Fruit fly (Drosophila melanogaster) whole organism, embryonic: ENCODE data around the gene SppL.
A peak's percentile ranks its signal among the peaks of the same experiment; 100 is the strongest.

ENCODE experiments used
- Ada2b ChIP-seq: fragments of 200-800 bp; sonication (Bioruptor generic); IDR thresholded peaks from 2 replicates; pipeline ENCODE4 v1.3.6; 2022; ENCODE audit warnings: missing biosample characterization, missing genetic modification characterization
- B-H2 ChIP-seq: fragments of 200-800 bp; sonication (Bioruptor generic); optimal IDR thresholded peaks from 2 replicates; lab custom pipeline; 2018; ENCODE audit warnings: missing biosample characterization, mild to moderate bottlenecking, missing genetic modification characterization
- Bgb ChIP-seq: fragments of 200-800 bp; sonication (Bioruptor generic); IDR thresholded peaks from 2 replicates; pipeline ENCODE4 v1.3.6; 2022; ENCODE audit warnings: missing biosample characterization, missing genetic modification characterization; ENCODE audit not compliant: partially characterized antibody
- CG10274 ChIP-seq: fragments of 200-800 bp; sonication (Bioruptor generic); optimal IDR thresholded peaks from 3 replicates; lab custom pipeline; 2017; ENCODE audit warnings: missing biosample characterization, mild to moderate bottlenecking, missing genetic modification characterization
- CG11504 ChIP-seq: fragments of 200-800 bp; sonication (Bioruptor generic); optimal IDR thresholded peaks from 3 replicates; lab custom pipeline; 2019; ENCODE audit warnings: missing biosample characterization, mild to moderate bottlenecking, missing genetic modification characterization, moderate library complexity
- CG13424 ChIP-seq: fragments of 200-800 bp; sonication (Bioruptor generic); optimal IDR thresholded peaks from 2 replicates; lab custom pipeline; 2019; ENCODE audit warnings: missing biosample characterization, mild to moderate bottlenecking, missing genetic modification characterization, moderate library complexity
- CG13775 ChIP-seq: fragments of 200-800 bp; sonication (Bioruptor generic); optimal IDR thresholded peaks from 3 replicates; lab custom pipeline; 2017; ENCODE audit warnings: missing biosample characterization, mild to moderate bottlenecking, missing genetic modification characterization
- CG15269 ChIP-seq: fragments of 200-800 bp; sonication (Bioruptor generic); optimal IDR thresholded peaks from 2 replicates; lab custom pipeline; 2018; ENCODE audit warnings: missing biosample characterization, mild to moderate bottlenecking, missing genetic modification characterization, moderate library complexity
- CG15514 ChIP-seq: fragments of 200-800 bp; sonication (Bioruptor generic); optimal IDR thresholded peaks from 3 replicates; lab custom pipeline; 2017; ENCODE audit warnings: missing biosample characterization, missing genetic modification characterization, mild to moderate bottlenecking, moderate library complexity, missing genetic modification reagents
- CG1602 ChIP-seq: fragments of 200-800 bp; sonication (Bioruptor generic); optimal IDR thresholded peaks from 3 replicates; lab custom pipeline; 2016; ENCODE audit warnings: missing biosample characterization, missing genetic modification characterization
- CG17829 ChIP-seq: fragments of 200-800 bp; optimal IDR thresholded peaks from 2 replicates; lab custom pipeline; 2019; ENCODE audit warnings: missing biosample characterization, mild to moderate bottlenecking, missing genetic modification characterization, moderate library complexity
- CG2199 ChIP-seq: fragments of 200-800 bp; sonication (Bioruptor generic); IDR thresholded peaks from 3 replicates; pipeline ENCODE4 v1.3.6; 2022; ENCODE audit warnings: missing biosample characterization, missing genetic modification characterization
- CG4424 ChIP-seq: fragments of 200-800 bp; sonication (Bioruptor generic); optimal IDR thresholded peaks from 3 replicates; lab custom pipeline; 2016; ENCODE audit warnings: missing biosample characterization, missing genetic modification characterization
- CG7786 ChIP-seq: fragments of 200-800 bp; sonication (Bioruptor generic); optimal IDR thresholded peaks from 2 replicates; lab custom pipeline; 2016; ENCODE audit warnings: missing biosample characterization, missing genetic modification characterization
- CG8089 ChIP-seq: fragments of 200-800 bp; sonication (Bioruptor generic); optimal IDR thresholded peaks from 3 replicates; lab custom pipeline; 2016; ENCODE audit warnings: missing biosample characterization, missing genetic modification characterization
- CG8944 ChIP-seq: fragments of 200-800 bp; sonication (Bioruptor generic); optimal IDR thresholded peaks from 3 replicates; lab custom pipeline; 2016; ENCODE audit warnings: missing biosample characterization, missing genetic modification characterization
- CG9932 ChIP-seq: fragments of 200-800 bp; sonication (Bioruptor generic); IDR thresholded peaks from 2 replicates; pipeline ENCODE4 v1.3.6; 2022; ENCODE audit warnings: missing biosample characterization, missing genetic modification characterization
- Fer2 ChIP-seq: fragments of 200-800 bp; sonication (Bioruptor generic); optimal IDR thresholded peaks from 2 replicates; lab custom pipeline; 2018; ENCODE audit warnings: missing biosample characterization, mild to moderate bottlenecking, missing genetic modification characterization, moderate library complexity
- Fer3 ChIP-seq: fragments of 200-800 bp; sonication (Bioruptor generic); optimal IDR thresholded peaks from 2 replicates; lab custom pipeline; 2018; ENCODE audit warnings: missing biosample characterization, mild to moderate bottlenecking, missing genetic modification characterization, moderate library complexity
- Lpt ChIP-seq: fragments of >200 bp; optimal IDR thresholded peaks from 2 replicates; lab custom pipeline; 2018; ENCODE audit warnings: missing biosample characterization, missing genetic modification characterization
- Meics ChIP-seq: fragments of 200-800 bp; sonication (Bioruptor generic); optimal IDR thresholded peaks from 2 replicates; lab custom pipeline; 2017; ENCODE audit warnings: missing biosample characterization, mild to moderate bottlenecking, missing genetic modification characterization
- Mrtf ChIP-seq: fragments of 200-800 bp; sonication (Bioruptor generic); IDR thresholded peaks from 3 replicates; pipeline ENCODE4 v1.3.6; 2022; ENCODE audit warnings: missing biosample characterization, missing genetic modification characterization
- Ptx1 ChIP-seq: fragments of 200-800 bp; sonication (Bioruptor generic); IDR thresholded peaks from 2 replicates; pipeline ENCODE4 v1.3.6; 2022; ENCODE audit warnings: missing biosample characterization, missing genetic modification characterization
- Rfx ChIP-seq: fragments of 200-800 bp; sonication (Bioruptor generic); IDR thresholded peaks from 2 replicates; pipeline ENCODE4 v1.3.6; 2022; ENCODE audit warnings: missing biosample characterization, missing genetic modification characterization
- Six4 ChIP-seq: fragments of 200-800 bp; sonication (Bioruptor generic); optimal IDR thresholded peaks from 2 replicates; lab custom pipeline; 2016; ENCODE audit warnings: missing biosample characterization, missing genetic modification characterization
- Vsx1 ChIP-seq: fragments of 200-800 bp; sonication (Bioruptor generic); optimal IDR thresholded peaks from 2 replicates; lab custom pipeline; 2017; ENCODE audit warnings: missing biosample characterization, mild to moderate bottlenecking, missing genetic modification characterization, missing genetic modification reagents
- abd-A ChIP-seq: fragments of 200-800 bp; sonication (Bioruptor generic); optimal IDR thresholded peaks from 3 replicates; lab custom pipeline; 2019; ENCODE audit warnings: missing biosample characterization, mild to moderate bottlenecking, missing genetic modification characterization, moderate library complexity
- ap ChIP-seq: fragments of 200-800 bp; sonication (Bioruptor generic); IDR thresholded peaks from 2 replicates; pipeline ENCODE4 v1.3.6; 2022; ENCODE audit warnings: missing biosample characterization, missing genetic modification characterization
- az2 ChIP-seq: fragments of 200-800 bp; sonication (Bioruptor generic); optimal IDR thresholded peaks from 3 replicates; lab custom pipeline; 2016; ENCODE audit warnings: missing biosample characterization, missing genetic modification characterization
- bbx ChIP-seq: fragments of 200-800 bp; sonication (Bioruptor generic); IDR thresholded peaks from 2 replicates; pipeline ENCODE4 v1.3.6; 2022; ENCODE audit warnings: missing biosample characterization, missing genetic modification characterization; ENCODE audit not compliant: partially characterized antibody
- dm ChIP-seq: fragments of 200-800 bp; sonication (Bioruptor generic); optimal IDR thresholded peaks from 3 replicates; lab custom pipeline; 2016; ENCODE audit warnings: missing biosample characterization, missing genetic modification characterization
- gem ChIP-seq: fragments of 200-800 bp; sonication (Bioruptor generic); optimal IDR thresholded peaks from 2 replicates; lab custom pipeline; 2019; ENCODE audit warnings: missing biosample characterization, mild to moderate bottlenecking, missing genetic modification characterization, moderate library complexity
- her ChIP-seq: fragments of 200-800 bp; sonication (Bioruptor generic); optimal IDR thresholded peaks from 2 replicates; lab custom pipeline; 2016; ENCODE audit warnings: missing biosample characterization, missing genetic modification characterization
- hth ChIP-seq: fragments of >200 bp; optimal IDR thresholded peaks from 2 replicates; lab custom pipeline; 2017; ENCODE audit warnings: inconsistent platforms
- ind ChIP-seq: fragments of 200-800 bp; sonication (Bioruptor generic); optimal IDR thresholded peaks from 3 replicates; lab custom pipeline; 2016; ENCODE audit warnings: missing biosample characterization, missing genetic modification characterization
- kah ChIP-seq: fragments of 200-800 bp; sonication (Bioruptor generic); optimal IDR thresholded peaks from 2 replicates; lab custom pipeline; 2018; ENCODE audit warnings: missing biosample characterization, mild to moderate bottlenecking, missing genetic modification characterization
- nmo ChIP-seq: fragments of 200-800 bp; sonication (Bioruptor generic); optimal IDR thresholded peaks from 2 replicates; lab custom pipeline; 2018; ENCODE audit warnings: missing biosample characterization, mild to moderate bottlenecking, missing genetic modification characterization, moderate library complexity
- odd ChIP-seq: fragments of 200-800 bp; sonication (Bioruptor generic); optimal IDR thresholded peaks from 2 replicates; lab custom pipeline; 2017; ENCODE audit warnings: missing biosample characterization, mild to moderate bottlenecking, missing genetic modification characterization
- pan ChIP-seq, 4 experiments: fragments of >200 bp in 3 of 4; fragments of 200-800 bp in 1 of 4; sonication (Bioruptor generic) in 1 of 4; optimal IDR thresholded peaks in 3 of 4; IDR thresholded peaks in 1 of 4; 2 replicates each; pipeline versions ENCODE4 v1.3.6 to Lab custom; 2017 to 2022; ENCODE audit warnings: missing biosample characterization in 2 of 4, missing genetic modification characterization in 2 of 4, mixed read lengths in 1 of 4
- pb ChIP-seq: fragments of 200-800 bp; sonication (Bioruptor generic); optimal IDR thresholded peaks from 3 replicates; lab custom pipeline; 2016; ENCODE audit warnings: missing biosample characterization, missing genetic modification characterization
- psq ChIP-seq: fragments of 200-800 bp; sonication (Bioruptor generic); optimal IDR thresholded peaks from 2 replicates; lab custom pipeline; 2017; ENCODE audit warnings: missing biosample characterization, missing genetic modification characterization
- sc ChIP-seq, 3 experiments: fragments of >200 bp in 2 of 3; fragments of 200-800 bp in 1 of 3; sonication (Bioruptor generic) in 1 of 3; optimal IDR thresholded peaks; 2 replicates in 2 of 3; 3 replicates in 1 of 3; lab custom pipeline; 2017; ENCODE audit warnings: mild to moderate bottlenecking in 1 of 3, missing biosample characterization in 1 of 3, missing genetic modification characterization in 1 of 3, missing genetic modification reagents in 1 of 3
- slbo ChIP-seq: fragments of 200-800 bp; sonication (Bioruptor generic); IDR thresholded peaks from 2 replicates; pipeline ENCODE4 v1.3.6; 2022; ENCODE audit warnings: missing biosample characterization, missing genetic modification characterization
- slp2 ChIP-seq: fragments of 200-800 bp; sonication (Bioruptor generic); optimal IDR thresholded peaks from 2 replicates; lab custom pipeline; 2016; ENCODE audit warnings: missing biosample characterization, missing genetic modification characterization
- trh ChIP-seq: fragments of 200-800 bp; sonication (Bioruptor generic); optimal IDR thresholded peaks from 2 replicates; lab custom pipeline; 2016; ENCODE audit warnings: missing biosample characterization, missing genetic modification characterization
- tup ChIP-seq: fragments of 200-800 bp; sonication (Bioruptor generic); optimal IDR thresholded peaks from 2 replicates; lab custom pipeline; 2016; ENCODE audit warnings: missing biosample characterization, mild to moderate bottlenecking, missing genetic modification characterization, moderate library complexity
- tx ChIP-seq: fragments of 200-800 bp; sonication (Bioruptor generic); optimal IDR thresholded peaks from 2 replicates; lab custom pipeline; 2016; ENCODE audit warnings: missing biosample characterization, missing genetic modification characterization
- unc-4 ChIP-seq: fragments of 200-800 bp; sonication (Bioruptor generic); IDR thresholded peaks from 2 replicates; pipeline ENCODE4 v1.3.6; 2022; ENCODE audit warnings: missing biosample characterization, missing genetic modification characterization; ENCODE audit not compliant: partially characterized antibody
- vfl ChIP-seq: fragments of 200-800 bp; sonication (Bioruptor generic); optimal IDR thresholded peaks from 2 replicates; lab custom pipeline; 2016; ENCODE audit warnings: missing biosample characterization, missing genetic modification characterization
- vvl ChIP-seq: fragments of 200-800 bp; sonication (Bioruptor generic); IDR thresholded peaks from 2 replicates; pipeline ENCODE4 v1.3.6; 2022; ENCODE audit warnings: missing biosample characterization, missing genetic modification characterization

Gene SppL

dm6 chr3R:25854825-25855224, 27.0 kb upstream of the SppL start:
- TF ChIP-seq vvl (0 out of 2 replicates have a peak, but pooled peaks have one; percentile 35), Lpt (GFP tag; lab: Kevin White, UChicago) (no peak), slbo (GFP tag; lab: Robert Waterston, UW) (peak; percentile 49; the same call in 1 of the 2 replicates), psq (no peak), nmo (no peak), az2 (GFP tag; lab: Kevin White, UChicago) (no peak), CG11504 (tag; lab: Kevin White, UChicago) (peak; percentile 53), CG13775 (GFP tag; lab: Kevin White, UChicago) (no peak), odd (GFP tag; lab: Kevin White, UChicago) (no peak), Ada2b (GFP tag; lab: Robert Waterston, UW) (peak; percentile 46; the same call in 1 of the 2 replicates), tx (GFP tag; lab: Kevin White, UChicago) (no peak), CG8089 (GFP tag; lab: Kevin White, UChicago) (no peak), kah (GFP tag; lab: Kevin White, UChicago) (no peak), hth (lab: Kevin White, UChicago) (no peak), CG13424 (peak; percentile 18), Vsx1 (GFP tag; lab: Kevin White, UChicago) (no peak), CG2199 (GFP tag; lab: Robert Waterston, UW) (no peak), bbx (GFP tag; lab: Robert Waterston, UW) (no peak), vfl (GFP tag; lab: Kevin White, UChicago) (no peak), ap (GFP tag; lab: Robert Waterston, UW) (no peak), Rfx (GFP tag; lab: Robert Waterston, UW) (peak; percentile 48; the same call in 1 of the 2 replicates), CG7786 (GFP tag; lab: Kevin White, UChicago) (no peak), sc (optimal IDR thresholded peaks at IDR 0.05; lab: Kevin White, UChicago) (no peak), sc (GFP tag; optimal IDR thresholded peaks at IDR 0.05; lab: Kevin White, UChicago) (no peak), Meics (GFP tag; lab: Kevin White, UChicago) (peak; percentile 19), her (GFP tag; lab: Kevin White, UChicago) (no peak), Bgb (no peak), CG8944 (GFP tag; lab: Kevin White, UChicago) (no peak), abd-A (tag; lab: Kevin White, UChicago) (peak; percentile 55), CG9932 (GFP tag; lab: Robert Waterston, UW) (no peak), Fer3 (tag; lab: Kevin White, UChicago) (peak; percentile 14), CG4424 (GFP tag; lab: Kevin White, UChicago) (no peak), slp2 (GFP tag; lab: Kevin White, UChicago) (no peak), tup (GFP tag; lab: Kevin White, UChicago) (no peak), CG15269 (tag; lab: Kevin White, UChicago) (peak; percentile 28), CG17829 (no peak), CG10274 (GFP tag; lab: Kevin White, UChicago) (no peak), dm (GFP tag; lab: Kevin White, UChicago) (no peak), unc-4 (GFP tag; lab: Robert Waterston, UW) (no peak), pb (GFP tag; lab: Kevin White, UChicago) (no peak), Fer2 (no peak), Six4 (GFP tag; lab: Kevin White, UChicago) (no peak), Mrtf (GFP tag; lab: Robert Waterston, UW) (no peak), CG1602 (GFP tag; lab: Kevin White, UChicago) (no peak), trh (no peak), gem (tag; lab: Kevin White, UChicago) (peak; percentile 46), CG15514 (GFP tag; lab: Kevin White, UChicago) (peak; percentile 26), ind (peak; percentile 5), B-H2 (no peak), Ptx1 (GFP tag; lab: Robert Waterston, UW) (peak; percentile 16; the same call in 1 of the 2 replicates), pan (optimal IDR thresholded peaks at IDR 0.05; lab: Kevin White, UChicago) (no peak), pan (GFP tag; optimal IDR thresholded peaks at IDR 0.05 in 1 of 2, IDR thresholded peaks at IDR 0.05 in 1 of 2) (peak in 1 of 2 experiments; percentile 40)
